Worm (Caenorhabditis elegans) whole organism, L2 larva: Measurements from ENCODE around the gene ipla-2.

ENCODE experiments used
- C34F6.9 ChIP-seq: fragments of 150-350 bp; optimal IDR thresholded peaks from 2 replicates; lab custom pipeline; 2014; ENCODE audit warnings: missing biosample characterization, missing genetic modification characterization
- F13H6.1 ChIP-seq: sonication (generic microtip); optimal IDR thresholded peaks from 2 replicates; lab custom pipeline; 2016; ENCODE audit warnings: missing genetic modification characterization, missing compliant biosample characterization
- R02D3.7 ChIP-seq: fragments of 150-350 bp; optimal IDR thresholded peaks from 2 replicates; lab custom pipeline; 2014; ENCODE audit warnings: missing biosample characterization, missing genetic modification characterization
- Y55F3AM.14 ChIP-seq: fragments of 200-800 bp; sonication (Bioruptor generic); optimal IDR thresholded peaks from 2 replicates; lab custom pipeline; 2018; ENCODE audit warnings: mild to moderate bottlenecking, missing genetic modification characterization, missing compliant biosample characterization
- ZK546.5 ChIP-seq: sonication (generic microtip); optimal IDR thresholded peaks from 2 replicates; lab custom pipeline; 2017; ENCODE audit warnings: missing biosample characterization, missing genetic modification characterization
- alr-1 ChIP-seq: fragments of 150-350 bp; optimal IDR thresholded peaks from 2 replicates; lab custom pipeline; 2014; ENCODE audit warnings: missing biosample characterization, missing genetic modification characterization
- aly-2 ChIP-seq: fragments of 150-350 bp; optimal IDR thresholded peaks from 2 replicates; lab custom pipeline; 2014; ENCODE audit warnings: missing biosample characterization, missing genetic modification characterization
- ama-1 ChIP-seq: fragments of 150-350 bp; optimal IDR thresholded peaks from 2 replicates; lab custom pipeline; 2018; ENCODE audit warnings: inconsistent platforms
- blmp-1 ChIP-seq: sonication (generic microtip); optimal IDR thresholded peaks from 2 replicates; lab custom pipeline; 2017; ENCODE audit warnings: missing genetic modification characterization, mild to moderate bottlenecking, missing compliant biosample characterization, antibody characterized with exemption, moderate library complexity; ENCODE audit not compliant: insufficient read depth
- ceh-16 ChIP-seq: fragments of 150-350 bp; optimal IDR thresholded peaks from 2 replicates; lab custom pipeline; 2014; ENCODE audit warnings: missing biosample characterization, missing genetic modification characterization
- ceh-82 ChIP-seq: fragments of 150-350 bp; optimal IDR thresholded peaks from 2 replicates; lab custom pipeline; 2014; ENCODE audit warnings: missing biosample characterization, missing genetic modification characterization
- crh-2 ChIP-seq: sonication (generic microtip); optimal IDR thresholded peaks from 2 replicates; lab custom pipeline; 2017; ENCODE audit warnings: missing biosample characterization, missing genetic modification characterization
- dmd-4 ChIP-seq: sonication (generic microtip); optimal IDR thresholded peaks from 2 replicates; lab custom pipeline; 2017; ENCODE audit warnings: missing biosample characterization, missing genetic modification characterization
- egl-27 ChIP-seq: sonication (generic microtip); optimal IDR thresholded peaks from 3 replicates; lab custom pipeline; 2017; ENCODE audit warnings: missing biosample characterization, missing genetic modification reagents, missing genetic modification characterization
- elt-1 ChIP-seq: fragments of 150-350 bp; optimal IDR thresholded peaks from 2 replicates; lab custom pipeline; 2014; ENCODE audit warnings: missing biosample characterization, missing genetic modification characterization
- fos-1 ChIP-seq: fragments of 150-350 bp; optimal IDR thresholded peaks from 2 replicates; lab custom pipeline; 2014; ENCODE audit warnings: missing biosample characterization, missing genetic modification characterization
- lin-11 ChIP-seq: fragments of 150-350 bp; sonication (generic microtip); optimal IDR thresholded peaks from 2 replicates; lab custom pipeline; 2014; ENCODE audit warnings: missing biosample characterization, missing genetic modification characterization, inconsistent platforms, mixed read lengths
- lin-13 ChIP-seq: fragments of 150-350 bp; optimal IDR thresholded peaks from 2 replicates; lab custom pipeline; 2014; ENCODE audit warnings: missing biosample characterization, missing genetic modification reagents, missing genetic modification characterization
- lsy-2 ChIP-seq, 2 experiments: fragments of 150-350 bp in 1 of 2; sonication (generic microtip) in 1 of 2; optimal IDR thresholded peaks; 2 replicates each; lab custom pipeline; 2014 to 2017; ENCODE audit warnings: missing biosample characterization in 2 of 2, missing genetic modification characterization in 2 of 2
- mab-5 ChIP-seq: fragments of 150-350 bp; optimal IDR thresholded peaks from 2 replicates; lab custom pipeline; 2014; ENCODE audit warnings: missing biosample characterization, missing genetic modification characterization
- mdl-1 ChIP-seq, 2 experiments: fragments of 150-350 bp in 1 of 2; sonication (generic microtip) in 1 of 2; optimal IDR thresholded peaks; 2 replicates each; lab custom pipeline; 2017; ENCODE audit warnings: missing biosample characterization in 2 of 2, missing genetic modification characterization in 2 of 2
- nhr-10 ChIP-seq: sonication (generic microtip); optimal IDR thresholded peaks from 2 replicates; lab custom pipeline; 2017; ENCODE audit warnings: missing biosample characterization, missing genetic modification characterization
- nhr-11 ChIP-seq: fragments of 150-350 bp; optimal IDR thresholded peaks from 2 replicates; lab custom pipeline; 2014; ENCODE audit warnings: missing biosample characterization, missing genetic modification characterization
- nhr-129 ChIP-seq: fragments of 150-350 bp; optimal IDR thresholded peaks from 2 replicates; lab custom pipeline; 2014; ENCODE audit warnings: missing biosample characterization, missing genetic modification characterization
- nhr-21 ChIP-seq: fragments of 150-350 bp; optimal IDR thresholded peaks from 2 replicates; lab custom pipeline; 2014; ENCODE audit warnings: missing biosample characterization, missing genetic modification characterization
- nhr-25 ChIP-seq: fragments of 150-350 bp; sonication (generic microtip); optimal IDR thresholded peaks from 3 replicates; lab custom pipeline; 2014; ENCODE audit warnings: missing biosample characterization, missing genetic modification characterization
- nhr-6 ChIP-seq: fragments of 150-350 bp; optimal IDR thresholded peaks from 2 replicates; lab custom pipeline; 2014; ENCODE audit warnings: missing biosample characterization, missing genetic modification characterization
- sem-4 ChIP-seq: fragments of 150-350 bp; optimal IDR thresholded peaks from 2 replicates; lab custom pipeline; 2014; ENCODE audit warnings: missing biosample characterization, missing genetic modification reagents, missing genetic modification characterization
- skn-1 ChIP-seq: sonication (generic microtip); optimal IDR thresholded peaks from 2 replicates; lab custom pipeline; 2017; ENCODE audit warnings: missing biosample characterization, missing genetic modification characterization
- sma-3 ChIP-seq: sonication (generic microtip); optimal IDR thresholded peaks from 2 replicates; lab custom pipeline; 2016; ENCODE audit warnings: missing genetic modification reagents, missing genetic modification characterization, missing compliant biosample characterization
- sma-9 ChIP-seq, 2 experiments: fragments of 150-350 bp in 1 of 2; sonication (generic microtip) in 1 of 2; optimal IDR thresholded peaks; 2 replicates each; lab custom pipeline; 2014 to 2016; ENCODE audit warnings: missing genetic modification characterization in 2 of 2, mild to moderate bottlenecking in 1 of 2, missing biosample characterization in 1 of 2, missing compliant biosample characterization in 1 of 2, missing genetic modification reagents in 1 of 2, moderate library complexity in 1 of 2
- snpc-4 ChIP-seq: fragments of 150-350 bp; optimal IDR thresholded peaks from 2 replicates; lab custom pipeline; 2014; ENCODE audit warnings: missing biosample characterization, missing genetic modification characterization
- unc-55 ChIP-seq: fragments of 150-350 bp; sonication (generic microtip); optimal IDR thresholded peaks from 3 replicates; lab custom pipeline; 2014; ENCODE audit warnings: missing biosample characterization, missing genetic modification reagents, missing genetic modification characterization
- zag-1 ChIP-seq: fragments of 150-350 bp; optimal IDR thresholded peaks from 2 replicates; lab custom pipeline; 2014; ENCODE audit warnings: missing biosample characterization, missing genetic modification characterization
- ztf-4 ChIP-seq: fragments of 150-350 bp; optimal IDR thresholded peaks from 2 replicates; lab custom pipeline; 2014; ENCODE audit warnings: missing biosample characterization, missing genetic modification characterization

ipla-2 gene

DNA sequence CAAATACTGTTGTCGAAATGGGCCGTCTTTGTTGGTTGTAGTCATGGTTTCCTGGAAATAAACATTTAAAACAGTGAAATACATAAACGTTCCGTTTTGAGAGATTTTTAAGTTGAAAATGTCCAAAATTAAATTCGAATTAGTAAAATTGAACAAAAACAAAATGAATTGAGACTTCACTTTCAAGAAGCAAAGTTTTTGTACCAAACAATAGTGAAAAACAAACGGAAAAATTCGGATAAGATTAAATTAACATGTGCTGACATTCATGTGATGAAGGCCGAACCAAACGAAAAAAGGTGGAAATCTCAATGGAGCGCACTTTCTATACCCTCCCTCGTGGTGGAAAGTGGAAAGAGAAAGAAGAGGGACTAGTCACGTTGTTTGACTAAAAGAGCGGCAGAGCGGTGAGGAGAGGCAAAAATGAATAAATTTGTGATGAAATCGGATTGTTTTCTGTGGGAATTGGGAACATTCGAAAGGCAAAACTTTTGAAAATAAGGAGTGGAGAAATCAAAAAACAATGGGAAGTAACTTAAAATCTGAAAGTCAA lies at the start of gene ipla-2:
Gene ipla-2 (minus strand): TSS at position 51 of the 553 bp plus-strand sequence.
- TF ChIP-seq nhr-6 (tag; lab: Kevin White, UChicago) (peak; percentile 65), lsy-2 (tag; optimal IDR thresholded peaks at IDR 0.05; lab: Kevin White, UChicago) (peak; percentile 24 to 79), nhr-129 (peak; percentile 91), lin-13 (GFP tag; lab: Kevin White, UChicago) (peak; percentile 55), C34F6.9 (tag; lab: Kevin White, UChicago) (peak; percentile 93), nhr-11 (no peak), ZK546.5 (tag; lab: Kevin White, UChicago) (no peak), crh-2 (tag; lab: Kevin White, UChicago) (peak; percentile 88), dmd-4 (tag; lab: Kevin White, UChicago) (no peak), snpc-4 (tag; lab: Kevin White, UChicago) (peak; percentile 8), nhr-25 (tag; lab: Kevin White, UChicago) (peak; percentile 58), nhr-10 (no peak), ama-1 (lab: Kevin White, UChicago) (peak; percentile 4), sma-9 (GFP tag; optimal IDR thresholded peaks at IDR 0.05; lab: Kevin White, UChicago) (peak; percentile 59), sma-9 (tag; optimal IDR thresholded peaks at IDR 0.05; lab: Kevin White, UChicago) (no peak), mab-5 (tag; lab: Kevin White, UChicago) (no peak), sem-4 (tag; lab: Kevin White, UChicago) (peak; percentile 74), R02D3.7 (tag; lab: Kevin White, UChicago) (no peak), fos-1 (tag; lab: Kevin White, UChicago) (peak; percentile 84), ceh-82 (no peak), nhr-21 (tag; lab: Kevin White, UChicago) (peak; percentile 3), F13H6.1 (tag; lab: Kevin White, UChicago) (peak; percentile 57), lin-11 (tag; lab: Kevin White, UChicago) (peak; percentile 17), sma-3 (GFP tag; lab: Kevin White, UChicago) (peak; percentile 4), mdl-1 (tag; optimal IDR thresholded peaks at IDR 0.05; lab: Kevin White, UChicago) (peak; percentile 21 to 92), unc-55 (GFP tag; lab: Kevin White, UChicago) (peak; percentile 71), skn-1 (tag; lab: Kevin White, UChicago) (peak; percentile 30), blmp-1 (tag; lab: Kevin White, UChicago) (no peak), alr-1 (tag; lab: Kevin White, UChicago) (no peak), zag-1 (tag; lab: Kevin White, UChicago) (peak; percentile 38), elt-1 (tag; lab: Kevin White, UChicago) (no peak), ztf-4 (tag; lab: Kevin White, UChicago) (peak; percentile 26)

DNA sequence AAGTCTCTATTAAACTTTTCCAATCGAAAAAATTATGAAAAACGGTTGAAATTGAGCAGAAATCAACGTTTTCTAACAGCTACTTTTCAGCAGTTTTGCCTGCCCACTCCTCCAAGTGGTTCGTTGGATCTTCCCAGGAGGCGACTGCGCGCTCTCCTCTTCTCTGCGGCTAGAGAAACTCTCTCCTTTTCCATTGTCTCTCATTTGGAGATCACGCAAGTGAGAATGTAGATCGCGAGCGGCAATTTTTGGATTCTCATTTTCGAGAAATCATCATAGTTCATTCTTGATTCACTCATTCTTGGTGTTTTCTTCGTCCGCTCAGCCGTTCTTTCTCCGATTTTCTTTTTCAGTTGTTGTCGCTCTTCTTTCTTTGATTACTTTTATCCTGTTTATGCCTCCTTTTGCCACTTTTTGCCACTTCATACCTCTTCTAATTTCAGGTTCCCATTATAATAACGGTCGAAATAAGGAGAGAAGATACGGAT lies 46.0 kb upstream of the ipla-2 start, which contains the start of gene mrp-4:
Gene mrp-4 (plus strand): TSS at position 438 of the 488 bp plus-strand sequence.
- TF ChIP-seq sma-9 (GFP tag; optimal IDR thresholded peaks at IDR 0.05; lab: Kevin White, UChicago), result no peak
- no peak for TF ChIP-seq sma-9 (tag; optimal IDR thresholded peaks at IDR 0.05; lab: Kevin White, UChicago)
- no peak for TF ChIP-seq lin-13 (GFP tag; lab: Kevin White, UChicago)
- no peak for TF ChIP-seq crh-2 (tag; lab: Kevin White, UChicago)
- no peak for TF ChIP-seq sem-4 (tag; lab: Kevin White, UChicago)
- no peak for TF ChIP-seq blmp-1 (tag; lab: Kevin White, UChicago)
- TF ChIP-seq Y55F3AM.14 (GFP tag; lab: Kevin White, UChicago), result no peak
- TF ChIP-seq ceh-16, result no peak
- TF ChIP-seq nhr-25 (tag; lab: Kevin White, UChicago), result no peak
- TF ChIP-seq lsy-2 (tag; optimal IDR thresholded peaks at IDR 0.05; lab: Kevin White, UChicago), result no peak
- TF ChIP-seq egl-27, result no peak

DNA sequence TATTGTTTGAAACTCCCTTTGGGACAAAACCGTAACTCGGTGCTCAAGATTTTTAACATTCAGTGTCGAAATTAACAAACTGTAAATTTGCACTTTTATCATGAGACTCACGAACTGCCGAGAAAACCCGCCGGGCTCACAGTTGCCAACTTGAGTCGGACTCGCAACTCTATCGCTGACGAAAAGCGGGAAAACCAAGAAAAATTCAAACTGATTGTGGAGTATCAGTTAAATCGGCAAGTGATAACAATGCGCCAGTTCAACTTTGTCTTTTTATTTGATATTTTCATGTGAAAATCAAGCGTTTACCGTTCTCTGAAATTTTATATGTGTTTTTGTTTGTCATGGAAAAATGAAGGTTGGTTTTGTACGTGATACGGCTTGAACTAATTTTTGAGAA lies 44.7 kb upstream of the ipla-2 start:
- TF ChIP-seq aly-2 (no peak), fos-1 (tag; lab: Kevin White, UChicago) (peak; percentile 85)

DNA sequence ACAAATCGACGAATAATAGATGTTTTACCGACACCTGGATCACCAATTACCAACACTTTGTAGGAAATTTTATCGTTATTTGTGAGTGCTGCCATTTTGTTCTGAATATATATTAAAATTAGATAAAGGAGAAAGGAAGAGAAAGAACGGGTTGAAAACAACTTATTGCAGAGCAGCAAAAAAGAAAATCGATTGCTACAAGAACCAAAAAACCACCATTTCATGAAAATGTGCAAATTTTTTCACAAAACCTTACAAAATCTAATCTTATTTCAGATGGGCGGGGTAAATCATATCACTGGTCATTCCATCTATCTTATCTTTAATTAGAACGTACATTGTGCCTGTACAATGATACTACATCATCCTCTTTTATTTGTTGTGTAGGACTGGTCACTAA lies 44.3 kb upstream of the ipla-2 start, which contains the start of gene glo-1:
Gene glo-1 (minus strand): TSS at position 101 of the 400 bp plus-strand sequence.
- no peak for TF ChIP-seq nhr-25 (tag; lab: Kevin White, UChicago)
